Worm (Caenorhabditis elegans) whole organism, L4 larva: ENCODE results near the gene C09G12.5.

Source experiments
- ama-1 ChIP-seq: fragments of 150-350 bp; optimal IDR thresholded peaks from 2 replicates; lab custom pipeline; 2014; ENCODE audit warnings: inconsistent platforms, mixed read lengths
- dmd-9 ChIP-seq: fragments of 200-800 bp; sonication (Bioruptor generic); IDR thresholded peaks from 2 replicates; pipeline ENCODE4 v1.3.6; 2022; ENCODE audit warnings: missing genetic modification reagents, missing genetic modification characterization, missing compliant biosample characterization
- nhr-11 ChIP-seq: fragments of 150-350 bp; optimal IDR thresholded peaks from 2 replicates; lab custom pipeline; 2014; ENCODE audit warnings: missing biosample characterization, missing genetic modification characterization

ce11 chrIV:3493310-3493709 lies 14.2 kb downstream of the C09G12.5 start, which contains the start of gene srz-79:
- TF ChIP-seq dmd-9 (GFP tag; lab: Robert Waterston, UW) (no peak), nhr-11 (tag; lab: Kevin White, UChicago) (no peak), ama-1 (lab: Kevin White, UChicago) (no peak)
